Worm (Caenorhabditis elegans): ENCODE data around the gene K10G6.9.

K10G6.9 gene

ce11 chrII:3930478-3931182 is 41.4 kb upstream of the K10G6.9 start:
- TF ChIP-seq grh-1 (GFP tag; IDR thresholded peaks at IDR 0.05), result no peak
- TF ChIP-seq elt-3 (tag; optimal IDR thresholded peaks at IDR 0.05), result peak in 1 of 6 experiments; percentile 80
- TF ChIP-seq nhr-90 (tag; optimal IDR thresholded peaks at IDR 0.05; ENCODE audit: poor library complexity), result peak; percentile 30
- TF ChIP-seq mep-1 (tag; optimal IDR thresholded peaks at IDR 0.05), result peak; percentile 21
- no peak for TF ChIP-seq C34B4.2 (tag; optimal IDR thresholded peaks at IDR 0.05)
- peak; percentile 27 for TF ChIP-seq C16A3.4 (tag; optimal IDR thresholded peaks at IDR 0.05)
- TF ChIP-seq nhr-19 (GFP tag; conservative IDR thresholded peaks at IDR 0.05), result 0 out of 2 replicates have a peak, but pooled peaks have one; percentile 4
- no peak for TF ChIP-seq snpc-4 (tag; optimal IDR thresholded peaks at IDR 0.05)
- peak; percentile 15 for TF ChIP-seq tbx-2 (tag; optimal IDR thresholded peaks at IDR 0.05)
- no peak for TF ChIP-seq unc-86 (tag; optimal IDR thresholded peaks at IDR 0.05)
- TF ChIP-seq nhr-85 (tag), result peak; percentile 67
- peak; percentile 83 for TF ChIP-seq lin-14 (GFP tag; optimal IDR thresholded peaks at IDR 0.05)
- TF ChIP-seq nhr-28 (tag; optimal IDR thresholded peaks at IDR 0.05), result no peak
- no peak for TF ChIP-seq ceh-90 (tag; optimal IDR thresholded peaks at IDR 0.05)
- TF ChIP-seq lsy-2 (tag; optimal IDR thresholded peaks at IDR 0.05), result peak; percentile 53 to 54
- TF ChIP-seq zip-4 (GFP tag; optimal IDR thresholded peaks at IDR 0.05), result no peak
- TF ChIP-seq lin-15B (tag; optimal IDR thresholded peaks at IDR 0.05), result no peak
- TF ChIP-seq nhr-77 (tag; optimal IDR thresholded peaks at IDR 0.05), result no peak
- TF ChIP-seq nhr-71 (tag; optimal IDR thresholded peaks at IDR 0.05), result peak; percentile 73
- peak; percentile 59 for TF ChIP-seq snu-23 (GFP tag; optimal IDR thresholded peaks at IDR 0.05)
- TF ChIP-seq nhr-12 (tag; optimal IDR thresholded peaks at IDR 0.05), result no peak
- TF ChIP-seq efl-3 (GFP tag; optimal IDR thresholded peaks at IDR 0.05), result no peak
- no peak for TF ChIP-seq elt-2 (tag; optimal IDR thresholded peaks at IDR 0.05)
- TF ChIP-seq aha-1 (tag; optimal IDR thresholded peaks at IDR 0.05), result no peak
- peak; percentile 2 for TF ChIP-seq fkh-8 (tag; optimal IDR thresholded peaks at IDR 0.05)
- TF ChIP-seq ceh-63 (GFP tag; optimal IDR thresholded peaks at IDR 0.05), result no peak
- TF ChIP-seq nhr-20 (tag; optimal IDR thresholded peaks at IDR 0.05), result peak; percentile 65
- TF ChIP-seq efl-1 (optimal IDR thresholded peaks at IDR 0.05), result peak; percentile 49 to 63
- peak; percentile 66 to 93 for TF ChIP-seq efl-1 (GFP tag; optimal IDR thresholded peaks at IDR 0.05 in 1 of 2)
- peak in 1 of 3 experiments; percentile 48 for TF ChIP-seq ceh-82 (tag; optimal IDR thresholded peaks at IDR 0.05)
- peak in 1 of 2 experiments; percentile 62 for TF ChIP-seq mdl-1 (tag; optimal IDR thresholded peaks at IDR 0.05)
- no peak for TF ChIP-seq fos-1 (tag; optimal IDR thresholded peaks at IDR 0.05)
- peak; percentile 45 for TF ChIP-seq swsn-7 (tag; optimal IDR thresholded peaks at IDR 0.05)
- TF ChIP-seq lin-35 (GFP tag; optimal IDR thresholded peaks at IDR 0.05), result peak; percentile 38 to 74
- TF ChIP-seq skn-1 (tag; optimal IDR thresholded peaks at IDR 0.05), result peak; percentile 48
- TF ChIP-seq lin-13 (GFP tag; optimal IDR thresholded peaks at IDR 0.05), result peak; percentile 5
- TF ChIP-seq dpl-1 (GFP tag; optimal IDR thresholded peaks at IDR 0.05), result peak; percentile 39 to 70 (median 65)
- TF ChIP-seq blmp-1 (tag; optimal IDR thresholded peaks at IDR 0.05), result peak; percentile 91
- peak; percentile 15 for TF ChIP-seq xbp-1 (tag; optimal IDR thresholded peaks at IDR 0.05)

- no peak for TF ChIP-seq unc-98 (GFP tag; IDR thresholded peaks at IDR 0.05)
- TF ChIP-seq unc-86 (tag; optimal IDR thresholded peaks at IDR 0.05), result no peak
- no peak for TF ChIP-seq unc-30 (tag; optimal IDR thresholded peaks at IDR 0.05)
Observed at ce11 chrII:3931230-3931629, 40.8 kb upstream of the K10G6.9 start.

DNA sequence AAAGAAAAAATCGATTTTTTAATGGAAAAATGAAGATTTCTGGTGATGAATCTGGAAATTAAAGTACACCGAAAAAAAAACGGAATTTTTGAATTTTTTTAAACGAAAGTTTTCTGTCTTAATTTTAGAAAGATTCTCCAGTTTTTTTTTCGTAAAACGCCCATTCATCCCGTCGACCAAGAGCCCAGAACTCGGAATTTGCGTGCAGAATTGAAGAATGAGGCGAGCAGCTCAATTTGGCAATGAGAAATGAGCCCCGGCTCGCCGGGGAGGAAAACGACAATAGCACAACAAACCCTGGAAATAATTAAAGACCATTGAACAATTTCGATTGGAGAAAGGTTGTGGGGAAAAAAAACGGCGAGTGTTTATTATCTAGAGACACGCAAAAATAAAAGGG is 40.2 kb upstream of the K10G6.9 start:
- TF ChIP-seq tlp-1 (tag; optimal IDR thresholded peaks at IDR 0.05) (no peak), mab-9 (GFP tag; IDR thresholded peaks at IDR 0.05) (no peak), blmp-1 (tag; optimal IDR thresholded peaks at IDR 0.05) (no peak), ceh-82 (tag; optimal IDR thresholded peaks at IDR 0.05) (no peak), C04F5.9 (tag; optimal IDR thresholded peaks at IDR 0.05) (no peak), skn-1 (tag; optimal IDR thresholded peaks at IDR 0.05) (no peak), swsn-7 (tag; optimal IDR thresholded peaks at IDR 0.05) (no peak), unc-62 (GFP tag; optimal IDR thresholded peaks at IDR 0.05) (no peak), lin-15B (tag; optimal IDR thresholded peaks at IDR 0.05) (no peak)

Measured in whole organism, L1 larva.